Worm (Caenorhabditis elegans) whole organism, late embryonic: ENCODE measurements around the gene F11A5.13.

Experiments used
- F13H6.1 ChIP-seq: sonication (generic microtip); optimal IDR thresholded peaks from 2 replicates; lab custom pipeline; 2016; ENCODE audit warnings: missing genetic modification characterization, missing compliant biosample characterization
- ama-1 ChIP-seq: fragments of 150-350 bp; optimal IDR thresholded peaks from 2 replicates; lab custom pipeline; 2014
- ceh-18 ChIP-seq: sonication (generic microtip); optimal IDR thresholded peaks from 2 replicates; lab custom pipeline; 2016; ENCODE audit warnings: missing genetic modification characterization, missing compliant biosample characterization
- dmd-4 ChIP-seq: sonication (generic microtip); optimal IDR thresholded peaks from 2 replicates; lab custom pipeline; 2016; ENCODE audit warnings: borderline replicate concordance, missing genetic modification characterization, missing compliant biosample characterization
- lin-11 ChIP-seq: fragments of 200-800 bp; sonication (Bioruptor generic); optimal IDR thresholded peaks from 2 replicates; lab custom pipeline; 2018; ENCODE audit warnings: mild to moderate bottlenecking, missing genetic modification characterization, missing compliant biosample characterization
- sdc-2 ChIP-seq: sonication (generic microtip); optimal IDR thresholded peaks from 2 replicates; lab custom pipeline; 2016; ENCODE audit warnings: missing genotype, missing genetic modification characterization, missing compliant biosample characterization
- sox-4 ChIP-seq: sonication (generic microtip); optimal IDR thresholded peaks from 2 replicates; lab custom pipeline; 2017; ENCODE audit warnings: mild to moderate bottlenecking, missing genetic modification characterization, inconsistent platforms, missing compliant biosample characterization
- tbx-7 ChIP-seq: sonication (generic microtip); optimal IDR thresholded peaks from 2 replicates; lab custom pipeline; 2016; ENCODE audit warnings: missing genotype, missing genetic modification characterization, missing compliant biosample characterization
- unc-3 ChIP-seq, 2 experiments: fragments of 200-800 bp in 1 of 2; sonication (Bioruptor generic) in 1 of 2; sonication (generic microtip) in 1 of 2; conservative IDR thresholded peaks in 1 of 2; optimal IDR thresholded peaks in 1 of 2; 2 replicates each; pipeline versions ENCODE4 v1.3.6 to Lab custom; 2016 to 2022; ENCODE audit warnings: missing compliant biosample characterization in 2 of 2, missing genetic modification characterization in 2 of 2, missing genetic modification reagents in 1 of 2
- unc-86 ChIP-seq: sonication (generic microtip); optimal IDR thresholded peaks from 2 replicates; lab custom pipeline; 2016; ENCODE audit warnings: missing genetic modification characterization, missing compliant biosample characterization

- TF ChIP-seq ama-1 (lab: Kevin White, UChicago) (no peak), unc-86 (tag; lab: Kevin White, UChicago) (no peak), dmd-4 (tag; lab: Kevin White, UChicago) (no peak), tbx-7 (tag; lab: Kevin White, UChicago) (no peak), F13H6.1 (tag; lab: Kevin White, UChicago) (no peak), lin-11 (tag; lab: Kevin White, UChicago) (no peak), sox-4 (tag; lab: Kevin White, UChicago) (no peak), ceh-18 (tag; lab: Kevin White, UChicago) (no peak), sdc-2 (no peak), unc-3 (GFP tag; conservative IDR thresholded peaks at IDR 0.05; lab: Robert Waterston, UW) (no peak), unc-3 (tag; optimal IDR thresholded peaks at IDR 0.05; lab: Kevin White, UChicago) (no peak)
Observed at ce11 chrV:16218522-16218921, 8.0 kb downstream of the F11A5.13 start, which contains the start of gene F11A5.15.
